Worm (Caenorhabditis elegans): ENCODE results near the gene C14F11.7.
A peak's percentile ranks its signal among the peaks of the same experiment; 100 is the strongest.

- TF ChIP-seq him-1 (tag; optimal IDR thresholded peaks at IDR 0.05) (no peak), W03F9.2 (tag; optimal IDR thresholded peaks at IDR 0.05) (no peak), dao-5 (tag; optimal IDR thresholded peaks at IDR 0.05) (peak; percentile 32)
Measured at ce11 chrX:6255561-6255960, 47.2 kb upstream of the C14F11.7 start.

All from whole organism, L4/young adult.